Worm (Caenorhabditis elegans) whole organism, L4 larva: ENCODE results near the gene ZK546.4.

ENCODE experiments used
- F10B5.3 ChIP-seq: sonication (generic microtip); optimal IDR thresholded peaks from 2 replicates; lab custom pipeline; 2016; ENCODE audit warnings: mild to moderate bottlenecking, missing genetic modification characterization, missing compliant biosample characterization
- T20F7.1 ChIP-seq: fragments of 200-800 bp; sonication (Bioruptor generic); optimal IDR thresholded peaks from 2 replicates; lab custom pipeline; 2018; ENCODE audit warnings: mild to moderate bottlenecking, missing genetic modification characterization, missing compliant biosample characterization
- Y105C5A.15 ChIP-seq: fragments of 200-800 bp; sonication (Bioruptor generic); IDR thresholded peaks from 2 replicates; pipeline ENCODE4 v1.3.6; 2022; ENCODE audit warnings: missing genetic modification characterization, missing compliant biosample characterization
- Y48G9A.11 ChIP-seq: fragments of 200-800 bp; sonication (Bioruptor generic); IDR thresholded peaks from 2 replicates; pipeline ENCODE4 v1.3.6; 2022; ENCODE audit warnings: missing genetic modification reagents, missing genetic modification characterization, missing compliant biosample characterization
- aha-1 ChIP-seq: fragments of 150-350 bp; peaks from one replicate; lab custom pipeline; 2014; ENCODE audit warnings: missing biosample characterization, missing genetic modification characterization
- aly-2 ChIP-seq: sonication (generic microtip); optimal IDR thresholded peaks from 2 replicates; lab custom pipeline; 2018; ENCODE audit warnings: missing biosample characterization, missing genetic modification characterization
- attf-4 ChIP-seq: sonication (generic microtip); optimal IDR thresholded peaks from 3 replicates; lab custom pipeline; 2017; ENCODE audit warnings: missing biosample characterization, missing genetic modification characterization
- ctbp-1 ChIP-seq: fragments of 200-800 bp; sonication (Bioruptor generic); IDR thresholded peaks from 2 replicates; pipeline ENCODE4 v1.3.6; 2022; ENCODE audit warnings: missing genetic modification reagents, missing genetic modification characterization, missing compliant biosample characterization
- daf-16 ChIP-seq, 3 experiments: sonication (generic microtip); optimal IDR thresholded peaks; 2 replicates each; lab custom pipeline; 2016 to 2017; ENCODE audit warnings: missing genetic modification characterization in 3 of 3, missing genetic modification reagents in 3 of 3, mild to moderate bottlenecking in 2 of 3, missing compliant biosample characterization in 2 of 3, missing biosample characterization in 1 of 3, moderate library complexity in 1 of 3
- dmd-6 ChIP-seq: fragments of 200-800 bp; sonication (Bioruptor generic); IDR thresholded peaks from 2 replicates; pipeline ENCODE4 v1.3.6; 2022; ENCODE audit warnings: missing genetic modification reagents, missing genetic modification characterization, missing compliant biosample characterization
- dmd-9 ChIP-seq: fragments of 200-800 bp; sonication (Bioruptor generic); IDR thresholded peaks from 2 replicates; pipeline ENCODE4 v1.3.6; 2022; ENCODE audit warnings: missing genetic modification reagents, missing genetic modification characterization, missing compliant biosample characterization
- dve-1 ChIP-seq: sonication (generic microtip); optimal IDR thresholded peaks from 2 replicates; lab custom pipeline; 2017; ENCODE audit warnings: antibody characterized with exemption, mild to moderate bottlenecking, missing genetic modification characterization, missing compliant biosample characterization; ENCODE audit not compliant: insufficient read depth
- egl-27 ChIP-seq: sonication (generic microtip); optimal IDR thresholded peaks from 3 replicates; lab custom pipeline; 2017; ENCODE audit warnings: missing biosample characterization, missing genetic modification reagents, missing genetic modification characterization
- egl-43 ChIP-seq: fragments of 200-800 bp; sonication (Bioruptor generic); IDR thresholded peaks from 2 replicates; pipeline ENCODE4 v1.3.6; 2022; ENCODE audit warnings: missing genetic modification reagents, missing genetic modification characterization, missing compliant biosample characterization
- fkh-10 ChIP-seq: fragments of 150-350 bp; optimal IDR thresholded peaks from 2 replicates; lab custom pipeline; 2014; ENCODE audit warnings: missing biosample characterization, missing genetic modification reagents, missing genetic modification characterization
- hlh-11 ChIP-seq: fragments of 200-800 bp; sonication (Bioruptor generic); optimal IDR thresholded peaks from 2 replicates; lab custom pipeline; 2018; ENCODE audit warnings: mild to moderate bottlenecking, missing genetic modification characterization, missing compliant biosample characterization
- hlh-30 ChIP-seq: sonication (generic microtip); optimal IDR thresholded peaks from 2 replicates; lab custom pipeline; 2017; ENCODE audit warnings: antibody characterized with exemption, mild to moderate bottlenecking, missing genetic modification characterization, missing compliant biosample characterization; ENCODE audit not compliant: insufficient read depth
- lin-1 ChIP-seq: fragments of 200-800 bp; sonication (Bioruptor generic); IDR thresholded peaks from 2 replicates; pipeline ENCODE4 v1.3.6; 2022; ENCODE audit warnings: missing genetic modification reagents, missing genetic modification characterization, missing compliant biosample characterization
- lin-13 ChIP-seq: fragments of 150-350 bp; optimal IDR thresholded peaks from 2 replicates; lab custom pipeline; 2014; ENCODE audit warnings: missing biosample characterization, missing genetic modification reagents, missing genetic modification characterization
- lin-15B ChIP-seq: fragments of 150-350 bp; sonication (generic microtip); optimal IDR thresholded peaks from 3 replicates; lab custom pipeline; 2014; ENCODE audit warnings: missing biosample characterization, missing genetic modification characterization
- lin-38 ChIP-seq: fragments of 200-800 bp; sonication (Bioruptor generic); IDR thresholded peaks from 2 replicates; pipeline ENCODE4 v1.3.6; 2022; ENCODE audit warnings: missing genetic modification reagents, missing genetic modification characterization, missing compliant biosample characterization
- lir-3 ChIP-seq: sonication (generic microtip); optimal IDR thresholded peaks from 2 replicates; lab custom pipeline; 2016; ENCODE audit warnings: mild to moderate bottlenecking, missing genetic modification characterization, missing compliant biosample characterization
- madf-9 ChIP-seq: fragments of 200-800 bp; sonication (Bioruptor generic); conservative IDR thresholded peaks from 2 replicates; pipeline ENCODE4 v1.3.6; 2022; ENCODE audit warnings: missing genetic modification reagents, missing genetic modification characterization, missing compliant biosample characterization
- mxl-2 ChIP-seq: fragments of 200-800 bp; sonication (Bioruptor generic); conservative IDR thresholded peaks from 2 replicates; pipeline ENCODE4 v1.3.6; 2022; ENCODE audit warnings: missing genetic modification reagents, missing genetic modification characterization, missing compliant biosample characterization
- nhr-11 ChIP-seq: fragments of 150-350 bp; optimal IDR thresholded peaks from 2 replicates; lab custom pipeline; 2014; ENCODE audit warnings: missing biosample characterization, missing genetic modification characterization
- nhr-25 ChIP-seq: sonication (generic microtip); optimal IDR thresholded peaks from 2 replicates; lab custom pipeline; 2017; ENCODE audit warnings: missing genetic modification characterization, mild to moderate bottlenecking, missing compliant biosample characterization, antibody characterized with exemption, moderate library complexity, borderline replicate concordance; ENCODE audit not compliant: insufficient read depth
- nhr-28 ChIP-seq: fragments of 150-350 bp; optimal IDR thresholded peaks from 2 replicates; lab custom pipeline; 2014; ENCODE audit warnings: missing biosample characterization, missing genetic modification characterization
- nhr-76 ChIP-seq: fragments of 150-350 bp; optimal IDR thresholded peaks from 2 replicates; lab custom pipeline; 2014; ENCODE audit warnings: missing biosample characterization, missing genetic modification characterization
- nhr-77 ChIP-seq: fragments of 150-350 bp; optimal IDR thresholded peaks from 2 replicates; lab custom pipeline; 2014; ENCODE audit warnings: missing biosample characterization, missing genetic modification characterization
- pha-4 ChIP-seq, 2 experiments: fragments of 150-350 bp in 1 of 2; fragments of 200-800 bp in 1 of 2; sonication (Bioruptor generic) in 1 of 2; IDR thresholded peaks in 1 of 2; optimal IDR thresholded peaks in 1 of 2; 2 replicates each; pipeline versions ENCODE4 v1.3.6 to Lab custom; 2014 to 2022; ENCODE audit warnings: missing genetic modification characterization in 2 of 2, missing genetic modification reagents in 2 of 2, missing biosample characterization in 1 of 2, missing compliant biosample characterization in 1 of 2
- pqm-1 ChIP-seq: sonication (generic microtip); optimal IDR thresholded peaks from 2 replicates; lab custom pipeline; 2017; ENCODE audit warnings: missing biosample characterization, missing genetic modification characterization
- snpc-4 ChIP-seq: fragments of 150-350 bp; optimal IDR thresholded peaks from 2 replicates; lab custom pipeline; 2014; ENCODE audit warnings: missing biosample characterization, missing genetic modification characterization
- unc-130 ChIP-seq: sonication (generic microtip); optimal IDR thresholded peaks from 2 replicates; lab custom pipeline; 2016; ENCODE audit warnings: missing genetic modification reagents, missing genetic modification characterization, missing compliant biosample characterization
- zag-1 ChIP-seq: fragments of 150-350 bp; optimal IDR thresholded peaks from 2 replicates; lab custom pipeline; 2014; ENCODE audit warnings: missing biosample characterization, missing genetic modification characterization
- zfp-3 ChIP-seq: fragments of 200-800 bp; sonication (Bioruptor generic); conservative IDR thresholded peaks from 2 replicates; pipeline ENCODE4 v1.3.6; 2022; ENCODE audit warnings: missing genetic modification reagents, missing genetic modification characterization, missing compliant biosample characterization
- zip-11 ChIP-seq: fragments of 200-800 bp; sonication (Bioruptor generic); IDR thresholded peaks from 2 replicates; pipeline ENCODE4 v1.3.6; 2022; ENCODE audit warnings: missing genetic modification characterization, missing compliant biosample characterization
- zip-2 ChIP-seq: fragments of 150-350 bp; optimal IDR thresholded peaks from 2 replicates; lab custom pipeline; 2014; ENCODE audit warnings: missing biosample characterization, missing genetic modification characterization
- ztf-7 ChIP-seq: fragments of 150-350 bp; optimal IDR thresholded peaks from 2 replicates; lab custom pipeline; 2014; ENCODE audit warnings: missing biosample characterization, missing genetic modification characterization

ZK546.4 gene

ce11 chrII:4942397-4942796, 4.6 kb downstream of the ZK546.4 start (continued):
- no peak for TF ChIP-seq nhr-28 (tag; lab: Kevin White, UChicago)
- TF ChIP-seq attf-4 (tag; lab: Kevin White, UChicago) = no peak
- TF ChIP-seq snpc-4 (tag; lab: Kevin White, UChicago) = no peak
- TF ChIP-seq unc-130 = peak; percentile 66
- TF ChIP-seq nhr-76 (tag; lab: Kevin White, UChicago) = no peak
- no peak for TF ChIP-seq lin-15B (tag; lab: Kevin White, UChicago)
- TF ChIP-seq zfp-3 (GFP tag; lab: Robert Waterston, UW) = peak; percentile 82
- no peak for TF ChIP-seq fkh-10 (GFP tag; lab: Kevin White, UChicago)
- no peak for TF ChIP-seq zip-2 (tag; lab: Kevin White, UChicago)
- TF ChIP-seq nhr-11 (tag; lab: Kevin White, UChicago) = peak; percentile 6
- TF ChIP-seq daf-16 (GFP tag; optimal IDR thresholded peaks at IDR 0.05; lab: Kevin White, UChicago) = peak; percentile 4 to 31
- peak; percentile 37 for TF ChIP-seq daf-16 (tag; optimal IDR thresholded peaks at IDR 0.05; lab: Kevin White, UChicago)
- peak; percentile 53 for TF ChIP-seq aly-2 (tag; lab: Kevin White, UChicago)
- TF ChIP-seq Y48G9A.11 (GFP tag; lab: Robert Waterston, UW) = peak; percentile 79
- peak; percentile 55 for TF ChIP-seq lin-13
- no peak for TF ChIP-seq zip-11 (GFP tag; lab: Robert Waterston, UW)
- no peak for TF ChIP-seq lir-3
- peak; percentile 81 for TF ChIP-seq pha-4 (GFP tag; IDR thresholded peaks at IDR 0.05; lab: Robert Waterston, UW)
- TF ChIP-seq pha-4 (tag; optimal IDR thresholded peaks at IDR 0.05; lab: Kevin White, UChicago) = no peak
- TF ChIP-seq zag-1 (tag; lab: Kevin White, UChicago) = no peak
- TF ChIP-seq nhr-25 = peak; percentile 57
- TF ChIP-seq dmd-9 (GFP tag; lab: Robert Waterston, UW) = peak; percentile 72; the same call in 1 of the 2 replicates
- TF ChIP-seq Y105C5A.15 = 0 out of 2 replicates have a peak, but pooled peaks have one; percentile 10
- peak; percentile 63; the same call in 1 of the 2 replicates for TF ChIP-seq madf-9 (GFP tag; lab: Robert Waterston, UW)
- no peak for TF ChIP-seq F10B5.3 (tag; lab: Kevin White, UChicago)

ce11 chrII:4942829-4943228, 5.0 kb downstream of the ZK546.4 start:
- peak; percentile 73 for TF ChIP-seq pqm-1 (tag; lab: Kevin White, UChicago)
- TF ChIP-seq lin-1 (GFP tag; lab: Robert Waterston, UW) = 0 out of 2 replicates have a peak, but pooled peaks have one; percentile 28
- TF ChIP-seq daf-16 (GFP tag; optimal IDR thresholded peaks at IDR 0.05; lab: Kevin White, UChicago) = no peak
- TF ChIP-seq daf-16 (tag; optimal IDR thresholded peaks at IDR 0.05; lab: Kevin White, UChicago) = peak; percentile 9
- no peak for TF ChIP-seq aha-1 (tag; lab: Kevin White, UChicago)
- TF ChIP-seq dve-1 (tag; lab: Kevin White, UChicago) = peak; percentile 84
- peak; percentile 56 for TF ChIP-seq hlh-30
- peak; percentile 82 for TF ChIP-seq hlh-11 (tag; lab: Kevin White, UChicago)
- TF ChIP-seq mxl-2 (GFP tag; lab: Robert Waterston, UW) = no peak
- peak; percentile 79 for TF ChIP-seq dmd-6 (GFP tag; lab: Robert Waterston, UW)
- TF ChIP-seq T20F7.1 = peak; percentile 12
- peak; percentile 57 for TF ChIP-seq nhr-28 (tag; lab: Kevin White, UChicago)
- TF ChIP-seq egl-27 (tag; lab: Kevin White, UChicago) = no peak
- TF ChIP-seq ztf-7 (tag; lab: Kevin White, UChicago) = peak; percentile 27
- TF ChIP-seq lin-38 = no peak
- peak; percentile 27 for TF ChIP-seq nhr-77 (tag; lab: Kevin White, UChicago)
- no peak for TF ChIP-seq lin-15B (tag; lab: Kevin White, UChicago)

ce11 chrII:4943849-4944248, 6.0 kb downstream of the ZK546.4 start, which contains the start of gene mdt-4:
mdt-4 (minus strand) TSS chrII:4943949.
- TF ChIP-seq ctbp-1 (GFP tag; lab: Robert Waterston, UW) = no peak
- TF ChIP-seq egl-43 (GFP tag; lab: Robert Waterston, UW) = no peak
- TF ChIP-seq T20F7.1 = peak; percentile 31
- TF ChIP-seq lin-38 = peak; percentile 18; the same call in 1 of the 2 replicates
